Worm (Caenorhabditis elegans) whole organism, L4 larva: Measurements from ENCODE around the gene zip-12.

ENCODE experiments used
- ZK546.5 ChIP-seq, 2 experiments: sonication (generic microtip); optimal IDR thresholded peaks; 2 replicates each; lab custom pipeline; 2017; ENCODE audit warnings: missing biosample characterization in 2 of 2, missing genetic modification characterization in 2 of 2
- aha-1 ChIP-seq: fragments of 150-350 bp; peaks from one replicate; lab custom pipeline; 2014; ENCODE audit warnings: missing biosample characterization, missing genetic modification characterization
- daf-16 ChIP-seq, 3 experiments: sonication (generic microtip); optimal IDR thresholded peaks; 2 replicates each; lab custom pipeline; 2016 to 2017; ENCODE audit warnings: missing genetic modification characterization in 3 of 3, missing genetic modification reagents in 3 of 3, mild to moderate bottlenecking in 2 of 3, missing compliant biosample characterization in 2 of 3, missing biosample characterization in 1 of 3, moderate library complexity in 1 of 3
- dmd-6 ChIP-seq: fragments of 200-800 bp; sonication (Bioruptor generic); IDR thresholded peaks from 2 replicates; pipeline ENCODE4 v1.3.6; 2022; ENCODE audit warnings: missing genetic modification reagents, missing genetic modification characterization, missing compliant biosample characterization
- dmd-8 ChIP-seq: fragments of 200-800 bp; sonication (Bioruptor generic); IDR thresholded peaks from 2 replicates; pipeline ENCODE4 v1.3.6; 2022; ENCODE audit warnings: missing genetic modification characterization, missing compliant biosample characterization
- dve-1 ChIP-seq: sonication (generic microtip); optimal IDR thresholded peaks from 2 replicates; lab custom pipeline; 2017; ENCODE audit warnings: antibody characterized with exemption, mild to moderate bottlenecking, missing genetic modification characterization, missing compliant biosample characterization; ENCODE audit not compliant: insufficient read depth
- egl-27 ChIP-seq: sonication (generic microtip); optimal IDR thresholded peaks from 3 replicates; lab custom pipeline; 2017; ENCODE audit warnings: missing biosample characterization, missing genetic modification reagents, missing genetic modification characterization
- gei-8 ChIP-seq: fragments of 200-800 bp; sonication (Bioruptor generic); optimal IDR thresholded peaks from 2 replicates; lab custom pipeline; 2018; ENCODE audit warnings: mild to moderate bottlenecking, missing genetic modification characterization, missing compliant biosample characterization
- hlh-11 ChIP-seq: fragments of 200-800 bp; sonication (Bioruptor generic); optimal IDR thresholded peaks from 2 replicates; lab custom pipeline; 2018; ENCODE audit warnings: mild to moderate bottlenecking, missing genetic modification characterization, missing compliant biosample characterization
- hlh-30 ChIP-seq: sonication (generic microtip); optimal IDR thresholded peaks from 2 replicates; lab custom pipeline; 2017; ENCODE audit warnings: antibody characterized with exemption, mild to moderate bottlenecking, missing genetic modification characterization, missing compliant biosample characterization; ENCODE audit not compliant: insufficient read depth
- hmg-1.1 ChIP-seq: fragments of 200-800 bp; sonication (Bioruptor generic); IDR thresholded peaks from 2 replicates; pipeline ENCODE4 v1.3.6; 2022; ENCODE audit warnings: missing genetic modification reagents, missing genetic modification characterization, missing compliant biosample characterization
- jun-1 ChIP-seq: fragments of 150-350 bp; optimal IDR thresholded peaks from 2 replicates; lab custom pipeline; 2014; ENCODE audit warnings: missing biosample characterization, missing genetic modification reagents, missing genetic modification characterization
- lin-39 ChIP-seq: fragments of 150-350 bp; optimal IDR thresholded peaks from 2 replicates; lab custom pipeline; 2014; ENCODE audit warnings: missing biosample characterization, missing genetic modification reagents, missing genetic modification characterization
- lsy-2 ChIP-seq, 2 experiments: fragments of 150-350 bp in 1 of 2; sonication (generic microtip) in 1 of 2; optimal IDR thresholded peaks; 2 replicates each; lab custom pipeline; 2014 to 2017; ENCODE audit warnings: missing biosample characterization in 2 of 2, missing genetic modification characterization in 2 of 2
- madf-5 ChIP-seq, 2 experiments: fragments of 200-800 bp; sonication (Bioruptor generic); IDR thresholded peaks; 2 replicates each; pipeline ENCODE4 v1.3.6; 2022; ENCODE audit warnings: missing compliant biosample characterization in 2 of 2, missing genetic modification characterization in 2 of 2
- mdt-29 ChIP-seq: fragments of 200-800 bp; sonication (Bioruptor generic); IDR thresholded peaks from 2 replicates; pipeline ENCODE4 v1.3.6; 2022; ENCODE audit warnings: missing genetic modification reagents, missing genetic modification characterization, missing compliant biosample characterization
- mxl-2 ChIP-seq: fragments of 200-800 bp; sonication (Bioruptor generic); conservative IDR thresholded peaks from 2 replicates; pipeline ENCODE4 v1.3.6; 2022; ENCODE audit warnings: missing genetic modification reagents, missing genetic modification characterization, missing compliant biosample characterization
- nhr-111 ChIP-seq: fragments of 200-800 bp; sonication (Bioruptor generic); optimal IDR thresholded peaks from 2 replicates; lab custom pipeline; 2018; ENCODE audit warnings: mild to moderate bottlenecking, missing genetic modification characterization, missing compliant biosample characterization
- nhr-28 ChIP-seq: fragments of 150-350 bp; optimal IDR thresholded peaks from 2 replicates; lab custom pipeline; 2014; ENCODE audit warnings: missing biosample characterization, missing genetic modification characterization
- nhr-6 ChIP-seq: fragments of 150-350 bp; optimal IDR thresholded peaks from 2 replicates; lab custom pipeline; 2014; ENCODE audit warnings: missing biosample characterization, missing genetic modification characterization
- nhr-77 ChIP-seq: fragments of 150-350 bp; optimal IDR thresholded peaks from 2 replicates; lab custom pipeline; 2014; ENCODE audit warnings: missing biosample characterization, missing genetic modification characterization
- pha-4 ChIP-seq, 2 experiments: fragments of 150-350 bp in 1 of 2; fragments of 200-800 bp in 1 of 2; sonication (Bioruptor generic) in 1 of 2; IDR thresholded peaks in 1 of 2; optimal IDR thresholded peaks in 1 of 2; 2 replicates each; pipeline versions ENCODE4 v1.3.6 to Lab custom; 2014 to 2022; ENCODE audit warnings: missing genetic modification characterization in 2 of 2, missing genetic modification reagents in 2 of 2, missing biosample characterization in 1 of 2, missing compliant biosample characterization in 1 of 2
- php-3 ChIP-seq: fragments of 200-800 bp; sonication (Bioruptor generic); IDR thresholded peaks from 2 replicates; pipeline ENCODE4 v1.3.6; 2022; ENCODE audit warnings: missing genetic modification reagents, missing genetic modification characterization, missing compliant biosample characterization
- pqm-1 ChIP-seq: sonication (generic microtip); optimal IDR thresholded peaks from 2 replicates; lab custom pipeline; 2017; ENCODE audit warnings: missing biosample characterization, missing genetic modification characterization
- rbr-2 ChIP-seq: sonication (generic microtip); optimal IDR thresholded peaks from 2 replicates; lab custom pipeline; 2016; ENCODE audit warnings: missing genotype, missing genetic modification characterization, missing compliant biosample characterization
- saeg-2 ChIP-seq: fragments of 200-800 bp; sonication (Bioruptor generic); IDR thresholded peaks from 2 replicates; pipeline ENCODE4 v1.3.6; 2022; ENCODE audit warnings: missing genetic modification reagents, missing genetic modification characterization, missing compliant biosample characterization
- spr-3 ChIP-seq: fragments of 200-800 bp; sonication (Bioruptor generic); optimal IDR thresholded peaks from 2 replicates; lab custom pipeline; 2018; ENCODE audit warnings: mild to moderate bottlenecking, missing genetic modification characterization, missing compliant biosample characterization
- tra-1 ChIP-seq: fragments of 200-800 bp; sonication (Bioruptor generic); IDR thresholded peaks from 2 replicates; pipeline ENCODE4 v1.3.6; 2022; ENCODE audit warnings: missing genetic modification reagents, missing genetic modification characterization, missing compliant biosample characterization
- unc-130 ChIP-seq: sonication (generic microtip); optimal IDR thresholded peaks from 2 replicates; lab custom pipeline; 2016; ENCODE audit warnings: missing genetic modification reagents, missing genetic modification characterization, missing compliant biosample characterization
- unc-39 ChIP-seq: sonication (generic microtip); optimal IDR thresholded peaks from 2 replicates; lab custom pipeline; 2017; ENCODE audit warnings: missing biosample characterization, missing genetic modification characterization
- unc-62 ChIP-seq, 3 experiments: fragments of 150-350 bp in 1 of 3; sonication (generic microtip); optimal IDR thresholded peaks in 2 of 3; peaks in 1 of 3; 1 replicate in 1 of 3; 2 replicates in 2 of 3; lab custom pipeline; 2014 to 2017; ENCODE audit warnings: missing biosample characterization in 3 of 3, missing genetic modification characterization in 3 of 3, missing genetic modification reagents in 3 of 3, missing genotype in 1 of 3
- ztf-7 ChIP-seq: fragments of 150-350 bp; optimal IDR thresholded peaks from 2 replicates; lab custom pipeline; 2014; ENCODE audit warnings: missing biosample characterization, missing genetic modification characterization

Gene zip-12

DNA sequence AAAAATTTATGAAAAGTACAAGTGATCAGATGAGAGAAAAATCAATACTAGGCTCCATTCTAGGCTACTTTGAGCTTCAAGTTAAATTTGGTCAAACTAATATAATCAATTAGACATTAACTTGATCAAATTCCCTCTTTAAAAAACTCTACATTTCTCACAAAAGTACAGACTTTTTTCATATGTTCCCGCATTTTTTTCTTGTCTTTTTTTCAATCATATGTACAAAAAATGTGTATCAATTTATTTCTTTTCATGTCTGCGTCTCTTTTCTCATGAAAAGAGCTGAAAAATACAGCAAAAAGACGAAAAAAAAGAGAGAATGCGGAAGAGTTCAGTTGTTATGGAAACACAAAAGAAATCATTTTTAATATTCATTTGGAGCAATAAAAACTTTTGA, 28.5 kb upstream of the zip-12 start:
- TF ChIP-seq unc-130 (GFP tag; lab: Kevin White, UChicago) = no peak
- no peak for TF ChIP-seq nhr-111 (GFP tag; lab: Kevin White, UChicago)
- no peak for TF ChIP-seq egl-27
- no peak for TF ChIP-seq nhr-6 (tag; lab: Kevin White, UChicago)
- no peak for TF ChIP-seq madf-5 (GFP tag; IDR thresholded peaks at IDR 0.05; lab: Robert Waterston, UW)
- TF ChIP-seq tra-1 (GFP tag; lab: Robert Waterston, UW) = no peak
- peak; percentile 94 for TF ChIP-seq aha-1
- no peak for TF ChIP-seq pqm-1 (tag; lab: Kevin White, UChicago)
- TF ChIP-seq gei-8 (GFP tag; lab: Kevin White, UChicago) = no peak
- TF ChIP-seq ZK546.5 (tag; optimal IDR thresholded peaks at IDR 0.05; lab: Kevin White, UChicago) = no peak
- TF ChIP-seq mdt-29 (GFP tag; lab: Robert Waterston, UW) = no peak
- TF ChIP-seq jun-1 (tag; lab: Kevin White, UChicago) = no peak
- no peak for TF ChIP-seq hmg-1.1 (GFP tag; lab: Robert Waterston, UW)
- TF ChIP-seq daf-16 (GFP tag; optimal IDR thresholded peaks at IDR 0.05; lab: Kevin White, UChicago) = no peak
- TF ChIP-seq daf-16 (tag; optimal IDR thresholded peaks at IDR 0.05; lab: Kevin White, UChicago) = peak; percentile 1
- TF ChIP-seq, all 104 proteins: peak for 2

DNA sequence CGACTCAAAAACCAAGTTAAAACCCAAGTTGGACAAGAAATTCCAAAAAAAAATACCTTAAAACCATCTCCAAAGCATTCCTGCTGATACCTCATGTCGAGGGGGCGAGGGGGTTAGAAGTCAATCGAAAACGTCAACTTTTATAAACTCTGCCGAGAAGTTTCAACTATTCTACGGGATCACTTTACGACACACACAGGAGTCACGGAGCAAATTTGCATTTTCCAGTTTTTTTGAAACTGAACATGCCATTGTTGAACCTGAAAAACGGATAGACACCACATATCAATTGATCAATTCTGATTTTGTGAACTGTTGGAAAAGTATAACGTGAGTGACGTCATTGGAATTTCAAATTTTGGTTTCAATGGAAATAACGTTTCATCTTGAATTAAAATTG, 24.6 kb upstream of the zip-12 start, which contains the start of gene mrp-8:
TSS of gene mrp-8 (minus strand) at position 101 of the 400 bp plus-strand sequence.
- TF ChIP-seq unc-62 (GFP tag; optimal IDR thresholded peaks at IDR 0.05 in 1 of 2; lab: Kevin White, UChicago) (peak in 1 of 2 experiments; percentile 34), unc-62 (tag; optimal IDR thresholded peaks at IDR 0.05; lab: Kevin White, UChicago) (no peak), pha-4 (GFP tag; IDR thresholded peaks at IDR 0.05; lab: Robert Waterston, UW) (no peak), pha-4 (tag; optimal IDR thresholded peaks at IDR 0.05; lab: Kevin White, UChicago) (no peak), unc-39 (tag; lab: Kevin White, UChicago) (no peak)

DNA sequence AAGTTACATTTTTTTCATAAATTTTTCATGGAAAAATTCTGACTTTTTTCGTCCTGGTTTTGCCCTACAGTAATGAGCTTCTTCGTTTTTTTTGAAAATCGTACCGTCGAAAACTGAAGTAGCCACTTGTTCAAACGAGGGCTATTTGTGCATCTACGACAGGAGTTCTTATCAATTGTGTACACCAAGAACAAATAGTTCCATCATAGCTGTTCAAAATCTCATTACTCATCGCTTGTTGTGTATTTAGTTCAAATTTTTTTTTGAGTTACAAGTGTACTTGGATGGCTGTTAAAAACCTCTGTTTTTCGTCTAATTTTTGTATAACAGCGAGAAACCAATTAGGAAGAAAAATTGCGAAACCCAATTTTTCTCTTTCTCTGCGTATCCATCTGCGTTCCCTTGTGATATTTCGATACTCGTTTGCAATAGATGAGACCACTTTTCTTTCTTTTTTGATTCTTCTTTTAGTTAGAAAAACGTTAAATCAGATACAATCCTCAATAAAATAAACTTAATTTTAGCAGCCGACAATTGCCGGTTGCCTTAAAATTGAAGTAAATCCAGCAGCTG, 22.8 kb upstream of the zip-12 start:
- TF ChIP-seq hlh-30 (tag; lab: Kevin White, UChicago) = peak; percentile 49
- no peak for TF ChIP-seq dmd-8 (GFP tag; lab: Robert Waterston, UW)
- peak; percentile 15 for TF ChIP-seq nhr-28 (tag; lab: Kevin White, UChicago)
- TF ChIP-seq spr-3 = no peak
- no peak for TF ChIP-seq lsy-2 (tag; optimal IDR thresholded peaks at IDR 0.05; lab: Kevin White, UChicago)

DNA sequence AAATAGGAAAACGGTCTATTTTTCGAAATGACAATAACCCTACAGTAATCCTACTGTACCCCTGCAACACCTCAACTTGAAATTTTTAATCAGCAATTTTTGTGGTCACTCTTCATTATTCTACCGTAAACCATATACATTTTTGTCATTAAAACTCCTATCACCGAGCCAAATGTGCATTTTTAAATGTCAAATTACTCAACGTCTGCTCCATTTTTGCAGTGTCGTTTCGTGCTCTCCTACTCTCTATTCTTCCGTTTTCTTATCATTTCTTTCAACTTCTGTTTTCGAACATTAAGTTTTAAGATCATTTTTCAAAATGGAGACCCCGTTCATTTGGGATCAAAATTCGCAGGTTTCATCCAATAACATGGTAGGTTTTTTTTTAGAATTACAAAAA, 20.2 kb upstream of the zip-12 start, which contains the start of gene pqn-92:
TSS of gene pqn-92 (plus strand) at position 307 of the 400 bp plus-strand sequence.
- no peak for TF ChIP-seq lin-39 (tag; lab: Kevin White, UChicago)
- TF ChIP-seq nhr-77 (tag; lab: Kevin White, UChicago) = peak; percentile 26
- peak; percentile 61; the same call in 1 of the 2 replicates for TF ChIP-seq dmd-6 (GFP tag; lab: Robert Waterston, UW)
- TF ChIP-seq pqm-1 (tag; lab: Kevin White, UChicago) = peak; percentile 94
- TF ChIP-seq dve-1 (tag; lab: Kevin White, UChicago) = peak; percentile 14
- TF ChIP-seq hlh-11 = peak; percentile 27
- TF ChIP-seq nhr-28 (tag; lab: Kevin White, UChicago) = peak; percentile 65
- no peak for TF ChIP-seq ztf-7
- peak; percentile 99 for TF ChIP-seq nhr-6 (tag; lab: Kevin White, UChicago)
- TF ChIP-seq rbr-2 (tag; lab: Kevin White, UChicago) = no peak
- TF ChIP-seq, all 104 proteins: peak for 7

DNA sequence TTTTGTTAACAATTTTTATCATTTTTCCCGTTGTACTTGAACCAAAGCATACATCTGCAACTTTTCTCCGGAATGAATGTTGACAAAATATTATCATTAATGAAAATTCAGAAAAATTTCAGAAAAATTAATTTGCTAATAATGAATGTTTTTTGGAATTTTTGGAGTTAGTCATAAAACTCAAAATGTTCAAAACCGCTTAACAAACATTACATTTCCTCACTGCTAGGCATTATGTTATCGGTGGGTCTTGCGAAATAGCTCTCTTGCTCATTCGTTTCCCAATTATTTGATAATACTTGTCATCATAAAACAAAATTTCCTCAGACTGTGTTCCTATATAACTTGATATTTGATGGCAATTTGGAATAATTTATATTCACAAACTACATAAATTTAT, 14.8 kb upstream of the zip-12 start, which contains the start of gene Y75B8A.39:
TSS of gene Y75B8A.39 (plus strand) at position 301 of the 400 bp plus-strand sequence.
- TF ChIP-seq mxl-2 (no peak), saeg-2 (GFP tag; lab: Robert Waterston, UW) (no peak), pqm-1 (tag; lab: Kevin White, UChicago) (peak; percentile 20), php-3 (GFP tag; lab: Robert Waterston, UW) (0 out of 2 replicates have a peak, but pooled peaks have one; percentile 17)
